Fruit fly (Drosophila melanogaster): ENCODE data around the gene glo.

Gene glo

dm6 chr3R:11778879-11779278 lies 40.3 kb downstream of the glo start (continued):
- TF ChIP-seq Sry-β (GFP tag; optimal IDR thresholded peaks at IDR 0.05) (no peak), CG10959 (GFP tag; IDR thresholded peaks at IDR 0.05) (0 out of 2 replicates have a peak, but pooled peaks have one; percentile 14), Sry-δ (GFP tag; optimal IDR thresholded peaks at IDR 0.05) (no peak), CG1603 (tag; optimal IDR thresholded peaks at IDR 0.05) (peak; percentile 67), HLH4C (GFP tag; IDR thresholded peaks at IDR 0.05; ENCODE audit: partially characterized antibody) (no peak), CG17361 (GFP tag; IDR thresholded peaks at IDR 0.05) (no peak), Dll (GFP tag; IDR thresholded peaks at IDR 0.05; ENCODE audit: partially characterized antibody) (no peak), zen2 (GFP tag; IDR thresholded peaks at IDR 0.05; ENCODE audit: partially characterized antibody) (no peak), CG4328 (GFP tag; optimal IDR thresholded peaks at IDR 0.05) (no peak), HLH3B (GFP tag; IDR thresholded peaks at IDR 0.05) (peak; percentile 53), nom (GFP tag; optimal IDR thresholded peaks at IDR 0.05) (no peak), lov (optimal IDR thresholded peaks at IDR 0.05) (no peak), lov (GFP tag; IDR thresholded peaks at IDR 0.05) (0 out of 3 replicates have a peak, but pooled peaks have one; percentile 31), C15 (GFP tag; IDR thresholded peaks at IDR 0.05) (no peak), CG13775 (GFP tag; optimal IDR thresholded peaks at IDR 0.05) (no peak), jigr1 (GFP tag; IDR thresholded peaks at IDR 0.05) (no peak), hth (optimal IDR thresholded peaks at IDR 0.05) (no peak), Dbx (GFP tag; IDR thresholded peaks at IDR 0.05) (0 out of 3 replicates have a peak, but pooled peaks have one; percentile 9), seq (GFP tag; IDR thresholded peaks at IDR 0.05) (no peak), lilli (GFP tag; optimal IDR thresholded peaks at IDR 0.05) (no peak), amos (GFP tag; IDR thresholded peaks at IDR 0.05; ENCODE audit: partially characterized antibody) (peak; percentile 25; the same call in 1 of the 2 replicates), Med (GFP tag) (peak; percentile 84), CG6791 (GFP tag; IDR thresholded peaks at IDR 0.05; ENCODE audit: partially characterized antibody) (0 out of 3 replicates have a peak, but pooled peaks have one; percentile 25), CG12942 (GFP tag; optimal IDR thresholded peaks at IDR 0.05) (no peak), Hr51 (GFP tag; optimal IDR thresholded peaks at IDR 0.05) (no peak), CG8290 (GFP tag; optimal IDR thresholded peaks at IDR 0.05) (no peak), CG8290 (tag; optimal IDR thresholded peaks at IDR 0.05) (peak in 1 of 2 experiments; percentile 56), B-H2 (GFP tag; optimal IDR thresholded peaks at IDR 0.05) (no peak), Doc3 (GFP tag; IDR thresholded peaks at IDR 0.05; ENCODE audit: partially characterized antibody) (no peak), shn (GFP tag; optimal IDR thresholded peaks at IDR 0.05) (no peak), CG10565 (GFP tag; optimal IDR thresholded peaks at IDR 0.05) (no peak), CG1233 (GFP tag; optimal IDR thresholded peaks at IDR 0.05) (no peak), CG6254 (GFP tag; optimal IDR thresholded peaks at IDR 0.05) (no peak), chn (GFP tag; optimal IDR thresholded peaks at IDR 0.05) (no peak), Ets65A (GFP tag) (peak; percentile 69), ttk (GFP tag; IDR thresholded peaks at IDR 0.05) (peak; percentile 48; the same call in 1 of the 2 replicates), Lhr (GFP tag; optimal IDR thresholded peaks at IDR 0.05) (no peak), Ada2b (GFP tag; IDR thresholded peaks at IDR 0.05) (no peak), CG8765 (GFP tag; IDR thresholded peaks at IDR 0.05) (peak; percentile 49; the same call in 1 of the 2 replicates), danr (GFP tag; IDR thresholded peaks at IDR 0.05) (no peak), chinmo (GFP tag; IDR thresholded peaks at IDR 0.05; ENCODE audit: partially characterized antibody) (peak; percentile 85; the same call in 2 of the 4 replicates), sd (tag; optimal IDR thresholded peaks at IDR 0.05) (no peak), dysf (GFP tag; IDR thresholded peaks at IDR 0.05) (no peak), wdn (GFP tag; IDR thresholded peaks at IDR 0.05) (no peak), az2 (GFP tag; optimal IDR thresholded peaks at IDR 0.05) (no peak), slbo (GFP tag; IDR thresholded peaks at IDR 0.05) (peak; percentile 28; the same call in 1 of the 2 replicates), CG16779 (GFP tag; IDR thresholded peaks at IDR 0.05) (0 out of 2 replicates have a peak, but pooled peaks have one; percentile 35), CG15479 (GFP tag; optimal IDR thresholded peaks at IDR 0.05) (peak; percentile 98), Dip3 (GFP tag; optimal IDR thresholded peaks at IDR 0.05) (no peak), CG10147 (GFP tag; optimal IDR thresholded peaks at IDR 0.05) (no peak), Deaf1 (tag; optimal IDR thresholded peaks at IDR 0.05) (peak; percentile 70)
